Worm (Caenorhabditis elegans): ENCODE results near the gene bre-1.

DNA sequence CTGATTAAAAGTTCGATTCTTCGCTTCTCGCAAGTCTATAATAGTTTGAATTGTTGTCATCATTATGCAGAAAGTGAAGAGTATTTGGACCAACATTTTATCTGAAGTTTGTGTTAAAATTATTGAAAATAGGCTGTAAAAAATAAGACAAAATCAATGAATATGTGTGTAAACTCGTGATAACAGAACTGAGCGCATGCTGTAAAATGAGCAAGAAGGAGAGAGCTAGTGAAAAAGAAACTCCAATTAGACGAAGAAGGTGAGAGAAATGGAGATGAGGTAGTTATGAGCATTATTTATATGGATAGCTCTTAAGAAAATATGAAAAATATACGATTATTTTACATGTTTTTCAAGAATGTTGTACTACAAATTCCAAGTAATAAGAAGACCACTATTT is 33.8 kb downstream of the bre-1 start, which contains the start of gene C53D6.4:
- TF ChIP-seq mab-5 (tag; optimal IDR thresholded peaks at IDR 0.05) (no peak), nhr-237 (tag; optimal IDR thresholded peaks at IDR 0.05) (no peak), ztf-11 (tag; optimal IDR thresholded peaks at IDR 0.05) (no peak), unc-62 (GFP tag; optimal IDR thresholded peaks at IDR 0.05) (no peak), lsy-2 (tag; optimal IDR thresholded peaks at IDR 0.05) (no peak), elt-1 (tag; optimal IDR thresholded peaks at IDR 0.05; ENCODE audit: borderline replicate concordance, insufficient read depth) (no peak), bed-3 (GFP tag; optimal IDR thresholded peaks at IDR 0.05) (no peak), mep-1 (tag; optimal IDR thresholded peaks at IDR 0.05) (no peak)
